Worm (Caenorhabditis elegans) whole organism, L2 larva: ENCODE results near the gene F36H12.9.
"Not testable (repeated sequence)": the region's sequence is repeated elsewhere in the genome, so short reads cannot be mapped to it uniquely, and the experiment has no call there.

Experiments used
- alr-1 ChIP-seq: fragments of 150-350 bp; optimal IDR thresholded peaks from 2 replicates; lab custom pipeline; 2014; ENCODE audit warnings: missing biosample characterization, missing genetic modification characterization
- aly-2 ChIP-seq: fragments of 150-350 bp; optimal IDR thresholded peaks from 2 replicates; lab custom pipeline; 2014; ENCODE audit warnings: missing biosample characterization, missing genetic modification characterization
- ama-1 ChIP-seq: fragments of 150-350 bp; optimal IDR thresholded peaks from 2 replicates; lab custom pipeline; 2018; ENCODE audit warnings: inconsistent platforms
- gmeb-1 ChIP-seq: fragments of 150-350 bp; optimal IDR thresholded peaks from 2 replicates; lab custom pipeline; 2014; ENCODE audit warnings: missing biosample characterization, missing genetic modification characterization
- lin-13 ChIP-seq: fragments of 150-350 bp; optimal IDR thresholded peaks from 2 replicates; lab custom pipeline; 2014; ENCODE audit warnings: missing biosample characterization, missing genetic modification reagents, missing genetic modification characterization
- nhr-6 ChIP-seq: fragments of 150-350 bp; optimal IDR thresholded peaks from 2 replicates; lab custom pipeline; 2014; ENCODE audit warnings: missing biosample characterization, missing genetic modification characterization
- skn-1 ChIP-seq: sonication (generic microtip); optimal IDR thresholded peaks from 2 replicates; lab custom pipeline; 2017; ENCODE audit warnings: missing biosample characterization, missing genetic modification characterization
- snpc-4 ChIP-seq: fragments of 150-350 bp; optimal IDR thresholded peaks from 2 replicates; lab custom pipeline; 2014; ENCODE audit warnings: missing biosample characterization, missing genetic modification characterization

DNA sequence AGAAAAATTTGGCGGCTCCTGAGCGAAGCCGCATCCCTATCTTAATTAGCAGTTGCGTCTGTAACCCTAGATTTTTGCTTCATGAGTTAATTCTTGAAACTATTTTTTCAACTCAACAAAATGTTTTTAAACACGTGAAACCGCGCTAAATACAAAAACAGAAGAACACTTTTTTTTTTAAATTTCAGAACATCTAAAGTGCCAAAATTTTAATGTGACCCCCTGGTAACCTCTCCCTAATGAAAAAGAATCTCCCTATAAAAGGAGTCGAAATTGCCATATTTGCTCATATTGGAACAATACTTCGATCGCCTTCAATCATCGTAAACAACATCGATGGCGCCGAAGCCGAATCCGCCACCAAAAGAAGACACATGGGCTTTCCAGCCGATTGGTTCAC, 38.3 kb upstream of the F36H12.9 start, which contains the start of gene nsph-4.2:
- TF ChIP-seq aly-2; ama-1 (lab: Kevin White, UChicago); skn-1; gmeb-1 (tag; lab: Kevin White, UChicago); nhr-6 (tag; lab: Kevin White, UChicago); alr-1 (tag; lab: Kevin White, UChicago); snpc-4 (tag; lab: Kevin White, UChicago); lin-13 (GFP tag; lab: Kevin White, UChicago): not testable (repeated sequence)
